Fruit fly (Drosophila melanogaster): ENCODE measurements around the gene slo.

DNA sequence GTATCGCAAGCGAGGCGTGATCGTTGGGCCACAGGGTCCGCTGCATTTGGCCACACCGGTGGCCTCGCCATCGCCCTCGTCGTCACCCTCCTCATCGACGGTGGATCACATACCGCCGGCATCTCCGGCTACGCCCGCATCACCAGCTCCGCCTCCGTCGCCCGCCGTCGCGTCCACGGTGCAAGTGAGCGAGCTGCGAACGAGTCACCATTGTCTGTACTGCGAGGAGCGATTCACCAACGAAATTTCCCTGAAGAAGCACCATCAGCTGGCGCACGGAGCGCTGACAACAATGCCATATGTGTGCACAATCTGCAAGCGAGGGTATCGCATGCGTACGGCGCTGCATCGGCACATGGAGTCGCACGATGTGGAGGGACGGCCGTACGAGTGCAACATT is 41.7 kb upstream of the slo start:
- TF ChIP-seq ken (GFP tag; IDR thresholded peaks at IDR 0.05) (no peak), Hmx (GFP tag; optimal IDR thresholded peaks at IDR 0.05) (no peak), sima (GFP tag; optimal IDR thresholded peaks at IDR 0.05) (no peak), CG14667 (GFP tag; IDR thresholded peaks at IDR 0.05) (no peak), trem (tag; optimal IDR thresholded peaks at IDR 0.05) (no peak), HLH4C (GFP tag; IDR thresholded peaks at IDR 0.05; ENCODE audit: partially characterized antibody) (no peak), ERR (GFP tag; optimal IDR thresholded peaks at IDR 0.05) (no peak), vnd (GFP tag; IDR thresholded peaks at IDR 0.05; ENCODE audit: partially characterized antibody) (no peak), CG10654 (GFP tag; optimal IDR thresholded peaks at IDR 0.05) (no peak), B-H1 (GFP tag; IDR thresholded peaks at IDR 0.05) (no peak), CG1233 (GFP tag; optimal IDR thresholded peaks at IDR 0.05) (no peak)
